Fruit fly (Drosophila melanogaster): ENCODE measurements around the gene Corp.

Gene Corp

dm6 chrX:8273799-8274484 lies 2.7 kb upstream of the Corp start, which contains the start of gene CG15343 (continued):
- TF ChIP-seq D19B (GFP tag; optimal IDR thresholded peaks at IDR 0.05) (no peak), sna (GFP tag; IDR thresholded peaks at IDR 0.05; ENCODE audit: partially characterized antibody) (no peak), pum (GFP tag; optimal IDR thresholded peaks at IDR 0.05) (no peak), NFAT (GFP tag; IDR thresholded peaks at IDR 0.05) (peak; percentile 67), tll (GFP tag; optimal IDR thresholded peaks at IDR 0.05) (no peak), Lim3 (GFP tag; IDR thresholded peaks at IDR 0.05) (no peak), CG7987 (GFP tag; optimal IDR thresholded peaks at IDR 0.05) (no peak), CG6765 (GFP tag; optimal IDR thresholded peaks at IDR 0.05) (no peak), CG2116 (GFP tag; optimal IDR thresholded peaks at IDR 0.05) (no peak), phol (tag; optimal IDR thresholded peaks at IDR 0.05) (peak; percentile 4), gsb-n (tag; optimal IDR thresholded peaks at IDR 0.05) (no peak), NK7.1 (GFP tag; optimal IDR thresholded peaks at IDR 0.05) (no peak), E2f2 (GFP tag; IDR thresholded peaks at IDR 0.05) (no peak), Gsc (GFP tag; IDR thresholded peaks at IDR 0.05) (no peak), tx (GFP tag; optimal IDR thresholded peaks at IDR 0.05) (no peak), knrl (GFP tag; IDR thresholded peaks at IDR 0.05; ENCODE audit: partially characterized antibody) (no peak), Ptx1 (GFP tag; IDR thresholded peaks at IDR 0.05) (peak; percentile 37; the same call in 1 of the 2 replicates), tin (GFP tag; optimal IDR thresholded peaks at IDR 0.05) (peak; percentile 19), CG11247 (GFP tag; IDR thresholded peaks at IDR 0.05) (0 out of 2 replicates have a peak, but pooled peaks have one; percentile 37), al (GFP tag; IDR thresholded peaks at IDR 0.05) (peak; percentile 34; the same call in 1 of the 2 replicates), nau (GFP tag; optimal IDR thresholded peaks at IDR 0.05) (no peak), CG4360 (GFP tag; IDR thresholded peaks at IDR 0.05) (no peak), Camta (GFP tag; optimal IDR thresholded peaks at IDR 0.05) (no peak), cg (GFP tag; optimal IDR thresholded peaks at IDR 0.05) (no peak), sr (GFP tag; IDR thresholded peaks at IDR 0.05) (no peak), CG9437 (GFP tag; optimal IDR thresholded peaks at IDR 0.05) (no peak), mirr (GFP tag; optimal IDR thresholded peaks at IDR 0.05) (no peak), CG32772 (GFP tag; IDR thresholded peaks at IDR 0.05) (no peak), Awh (GFP tag; IDR thresholded peaks at IDR 0.05) (0 out of 2 replicates have a peak, but pooled peaks have one; percentile 30), fru (optimal IDR thresholded peaks at IDR 0.05) (no peak), Doc3 (GFP tag; IDR thresholded peaks at IDR 0.05; ENCODE audit: partially characterized antibody) (no peak), toy (GFP tag; IDR thresholded peaks at IDR 0.05) (no peak), CG11398 (GFP tag; optimal IDR thresholded peaks at IDR 0.05) (no peak), CG8765 (GFP tag; IDR thresholded peaks at IDR 0.05) (no peak), fd64A (GFP tag; optimal IDR thresholded peaks at IDR 0.05) (no peak), ATbp (GFP tag; optimal IDR thresholded peaks at IDR 0.05) (no peak), CG13775 (GFP tag; optimal IDR thresholded peaks at IDR 0.05) (no peak), pita (GFP tag; optimal IDR thresholded peaks at IDR 0.05) (no peak), lmd (GFP tag; IDR thresholded peaks at IDR 0.05) (peak; percentile 68), Elba2 (GFP tag; optimal IDR thresholded peaks at IDR 0.05) (no peak), CG6175 (GFP tag; IDR thresholded peaks at IDR 0.05) (no peak), caup (GFP tag; optimal IDR thresholded peaks at IDR 0.05; ENCODE audit: severe bottlenecking) (no peak), CG4404 (GFP tag; IDR thresholded peaks at IDR 0.05) (no peak), nmo (GFP tag; optimal IDR thresholded peaks at IDR 0.05) (peak; percentile 24), CG18011 (GFP tag; optimal IDR thresholded peaks at IDR 0.05) (no peak), CG4820 (GFP tag; optimal IDR thresholded peaks at IDR 0.05) (no peak), Scr (GFP tag; IDR thresholded peaks at IDR 0.05; ENCODE audit: partially characterized antibody) (no peak), CG7839 (tag; optimal IDR thresholded peaks at IDR 0.05) (peak; percentile 43), CG3281 (GFP tag; optimal IDR thresholded peaks at IDR 0.05) (no peak), ken (GFP tag; IDR thresholded peaks at IDR 0.05) (no peak)
